Worm (Caenorhabditis elegans) whole organism, young adult: ENCODE data around the gene dpy-6.

ENCODE experiments used
- B0019.2 ChIP-seq: fragments of 200-800 bp; sonication (Bioruptor generic); conservative IDR thresholded peaks from 2 replicates; pipeline ENCODE4 v1.3.6; 2022; ENCODE audit warnings: missing genetic modification reagents, missing genetic modification characterization, missing compliant biosample characterization
- B0261.1 ChIP-seq: sonication (generic microtip); optimal IDR thresholded peaks from 2 replicates; lab custom pipeline; 2016; ENCODE audit warnings: mild to moderate bottlenecking, missing genetic modification characterization, moderate library complexity, missing compliant biosample characterization
- F10E7.11 ChIP-seq: sonication (generic microtip); optimal IDR thresholded peaks from 2 replicates; lab custom pipeline; 2017; ENCODE audit warnings: mild to moderate bottlenecking, missing genetic modification characterization, moderate library complexity, missing compliant biosample characterization
- F22D6.2 ChIP-seq: sonication (generic microtip); optimal IDR thresholded peaks from 2 replicates; lab custom pipeline; 2016; ENCODE audit warnings: mild to moderate bottlenecking, missing genetic modification characterization, missing compliant biosample characterization
- F39B2.1 ChIP-seq: fragments of 200-800 bp; sonication (Bioruptor generic); IDR thresholded peaks from 2 replicates; pipeline ENCODE4 v1.3.6; 2022; ENCODE audit warnings: missing genetic modification reagents, missing genetic modification characterization, missing compliant biosample characterization
- F49E8.2 ChIP-seq: sonication (generic microtip); optimal IDR thresholded peaks from 3 replicates; lab custom pipeline; 2017; ENCODE audit warnings: missing genetic modification characterization, mild to moderate bottlenecking, missing compliant biosample characterization, antibody characterized with exemption, moderate library complexity; ENCODE audit not compliant: insufficient read depth
- K12H6.12 ChIP-seq: fragments of 200-800 bp; sonication (Bioruptor generic); optimal IDR thresholded peaks from 2 replicates; lab custom pipeline; 2018; ENCODE audit warnings: mild to moderate bottlenecking, missing genetic modification characterization, missing compliant biosample characterization
- aptf-2 ChIP-seq: fragments of 200-800 bp; sonication (Bioruptor generic); conservative IDR thresholded peaks from 2 replicates; pipeline ENCODE4 v1.3.6; 2022; ENCODE audit warnings: missing genetic modification reagents, missing genetic modification characterization, missing compliant biosample characterization
- aptf-3 ChIP-seq: fragments of 200-800 bp; sonication (Bioruptor generic); IDR thresholded peaks from 2 replicates; pipeline ENCODE4 v1.3.6; 2022; ENCODE audit warnings: missing genetic modification characterization, missing compliant biosample characterization
- atf-7 ChIP-seq: sonication (generic microtip); optimal IDR thresholded peaks from 2 replicates; lab custom pipeline; 2017; ENCODE audit warnings: mild to moderate bottlenecking, missing genetic modification characterization, missing compliant biosample characterization
- bed-1 ChIP-seq: fragments of 200-800 bp; sonication (Bioruptor generic); IDR thresholded peaks from 2 replicates; pipeline ENCODE4 v1.3.6; 2022; ENCODE audit warnings: missing genetic modification reagents, missing genetic modification characterization, missing compliant biosample characterization
- bed-2 ChIP-seq: fragments of 200-800 bp; sonication (Bioruptor generic); IDR thresholded peaks from 2 replicates; pipeline ENCODE4 v1.3.6; 2022; ENCODE audit warnings: missing genetic modification reagents, missing genetic modification characterization, missing compliant biosample characterization
- ceh-58 ChIP-seq: fragments of 200-800 bp; sonication (Bioruptor generic); IDR thresholded peaks from 2 replicates; pipeline ENCODE4 v1.3.6; 2022; ENCODE audit warnings: missing genetic modification characterization, missing compliant biosample characterization
- ceh-79 ChIP-seq: sonication (generic microtip); optimal IDR thresholded peaks from 2 replicates; lab custom pipeline; 2017; ENCODE audit warnings: mild to moderate bottlenecking, missing genetic modification characterization, missing compliant biosample characterization
- egl-44 ChIP-seq: fragments of 200-800 bp; sonication (Bioruptor generic); IDR thresholded peaks from 2 replicates; pipeline ENCODE4 v1.3.6; 2022; ENCODE audit warnings: missing genetic modification reagents, missing genetic modification characterization, missing compliant biosample characterization
- ekl-4 ChIP-seq: fragments of 200-800 bp; sonication (Bioruptor generic); IDR thresholded peaks from 2 replicates; pipeline ENCODE4 v1.3.6; 2022; ENCODE audit warnings: missing genetic modification reagents, missing genetic modification characterization, missing compliant biosample characterization
- gei-17 ChIP-seq: fragments of 200-800 bp; sonication (Bioruptor generic); optimal IDR thresholded peaks from 2 replicates; lab custom pipeline; 2018; ENCODE audit warnings: mild to moderate bottlenecking, missing genetic modification characterization, missing compliant biosample characterization
- hlh-12 ChIP-seq: sonication (generic microtip); optimal IDR thresholded peaks from 2 replicates; lab custom pipeline; 2016; ENCODE audit warnings: missing genetic modification characterization, missing compliant biosample characterization
- hlh-26 ChIP-seq: fragments of 200-800 bp; sonication (Bioruptor generic); conservative IDR thresholded peaks from 2 replicates; pipeline ENCODE4 v1.3.6; 2022; ENCODE audit warnings: missing genetic modification reagents, missing genetic modification characterization, missing compliant biosample characterization
- hmg-1.2 ChIP-seq: fragments of 200-800 bp; sonication (Bioruptor generic); IDR thresholded peaks from 2 replicates; pipeline ENCODE4 v1.3.6; 2022; ENCODE audit warnings: missing genetic modification reagents, missing genetic modification characterization, missing compliant biosample characterization
- hsf-1 ChIP-seq: fragments of 200-800 bp; sonication (Bioruptor generic); IDR thresholded peaks from 2 replicates; pipeline ENCODE4 v1.3.6; 2022; ENCODE audit warnings: missing genetic modification reagents, missing genetic modification characterization, missing compliant biosample characterization
- lin-26 ChIP-seq: fragments of 200-800 bp; sonication (Bioruptor generic); IDR thresholded peaks from 2 replicates; pipeline ENCODE4 v1.3.6; 2022; ENCODE audit warnings: missing genetic modification reagents, missing genetic modification characterization, missing compliant biosample characterization
- lin-40 ChIP-seq: sonication (generic microtip); optimal IDR thresholded peaks from 2 replicates; lab custom pipeline; 2016; ENCODE audit warnings: missing genetic modification characterization, mild to moderate bottlenecking, missing compliant biosample characterization, missing genotype, missing genetic modification reagents
- madf-8 ChIP-seq: fragments of 200-800 bp; sonication (Bioruptor generic); conservative IDR thresholded peaks from 2 replicates; pipeline ENCODE4 v1.3.6; 2022; ENCODE audit warnings: missing genetic modification reagents, missing genetic modification characterization, missing compliant biosample characterization
- nfya-2 ChIP-seq: fragments of 200-800 bp; sonication (Bioruptor generic); IDR thresholded peaks from 2 replicates; pipeline ENCODE4 v1.3.6; 2022; ENCODE audit warnings: missing genetic modification reagents, missing genetic modification characterization, missing compliant biosample characterization
- nhr-80 ChIP-seq: sonication (generic microtip); optimal IDR thresholded peaks from 2 replicates; lab custom pipeline; 2016; ENCODE audit warnings: missing genetic modification characterization, missing compliant biosample characterization
- pbrm-1 ChIP-seq: fragments of 200-800 bp; sonication (Bioruptor generic); IDR thresholded peaks from 2 replicates; pipeline ENCODE4 v1.3.6; 2022; ENCODE audit warnings: missing genetic modification reagents, missing genetic modification characterization, missing compliant biosample characterization
- snpc-1.3 ChIP-seq: sonication (generic microtip); optimal IDR thresholded peaks from 2 replicates; lab custom pipeline; 2017; ENCODE audit warnings: missing genetic modification characterization, mild to moderate bottlenecking, missing compliant biosample characterization, antibody characterized with exemption, moderate library complexity, missing genotype, missing genetic modification reagents; ENCODE audit not compliant: insufficient read depth
- tbp1 ChIP-seq: fragments of 200-800 bp; sonication (Bioruptor generic); optimal IDR thresholded peaks from 2 replicates; lab custom pipeline; 2018; ENCODE audit warnings: mild to moderate bottlenecking, missing genetic modification characterization, missing compliant biosample characterization
- zfh-2 ChIP-seq: fragments of 200-800 bp; sonication (Bioruptor generic); conservative IDR thresholded peaks from 2 replicates; pipeline ENCODE4 v1.3.6; 2022; ENCODE audit warnings: missing genetic modification reagents, missing genetic modification characterization, missing compliant biosample characterization
- ztf-18 ChIP-seq: sonication (generic microtip); optimal IDR thresholded peaks from 2 replicates; lab custom pipeline; 2016; ENCODE audit warnings: missing genotype, mild to moderate bottlenecking, missing genetic modification characterization, missing compliant biosample characterization
- ztf-26 ChIP-seq: sonication (generic microtip); optimal IDR thresholded peaks from 2 replicates; lab custom pipeline; 2017; ENCODE audit warnings: missing genetic modification characterization, missing compliant biosample characterization
- ztf-28 ChIP-seq: fragments of 200-800 bp; sonication (Bioruptor generic); IDR thresholded peaks from 2 replicates; pipeline ENCODE4 v1.3.6; 2022; ENCODE audit warnings: missing genetic modification reagents, missing genetic modification characterization, missing compliant biosample characterization
- ztf-6 ChIP-seq: fragments of 200-800 bp; sonication (Bioruptor generic); IDR thresholded peaks from 2 replicates; pipeline ENCODE4 v1.3.6; 2022; ENCODE audit warnings: missing genetic modification reagents, missing genetic modification characterization, missing compliant biosample characterization

Gene dpy-6

DNA sequence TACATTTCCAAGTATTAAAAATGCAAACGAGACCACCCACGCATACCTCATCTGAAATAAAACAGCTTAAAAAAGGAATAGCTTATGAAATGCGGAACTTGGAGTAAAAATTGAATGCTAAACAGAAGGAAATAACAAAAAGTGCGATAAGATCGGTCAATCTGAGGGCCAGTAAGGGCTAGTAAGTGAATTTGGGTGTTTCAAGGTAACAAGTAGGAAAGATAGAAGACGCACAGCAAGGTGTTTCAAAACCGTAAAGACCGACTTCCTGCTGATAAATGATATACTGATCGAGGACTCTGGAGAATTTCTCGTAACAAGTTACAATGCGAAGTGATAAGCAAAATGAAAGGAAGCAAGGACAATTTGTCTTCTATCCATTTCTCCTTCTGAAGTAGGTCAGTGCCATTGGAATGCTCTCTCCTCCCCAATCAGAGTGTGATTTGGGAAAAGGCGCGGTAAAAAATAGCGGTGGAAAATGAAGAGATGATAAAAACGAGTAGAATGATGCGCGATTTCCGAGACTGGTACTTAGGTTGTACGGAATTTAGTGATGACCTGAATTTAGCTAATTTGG is at the start of gene dpy-6:
Gene dpy-6, minus strand, starts transcription at position 51 of the 577 bp plus-strand sequence.
- TF ChIP-seq snpc-1.3 (tag; lab: Kevin White, UChicago) (no peak), F39B2.1 (GFP tag; lab: Robert Waterston, UW) (no peak), ztf-28 (GFP tag; lab: Robert Waterston, UW) (no peak), ztf-26 (tag; lab: Kevin White, UChicago) (no peak), zfh-2 (GFP tag; lab: Robert Waterston, UW) (no peak), pbrm-1 (no peak), aptf-2 (GFP tag; lab: Robert Waterston, UW) (no peak), tbp1 (GFP tag; lab: Kevin White, UChicago) (no peak), ceh-79 (tag; lab: Kevin White, UChicago) (no peak), hlh-12 (tag; lab: Kevin White, UChicago) (no peak), ztf-6 (GFP tag; lab: Robert Waterston, UW) (no peak), B0261.1 (tag; lab: Kevin White, UChicago) (no peak), bed-2 (GFP tag; lab: Robert Waterston, UW) (no peak)

DNA sequence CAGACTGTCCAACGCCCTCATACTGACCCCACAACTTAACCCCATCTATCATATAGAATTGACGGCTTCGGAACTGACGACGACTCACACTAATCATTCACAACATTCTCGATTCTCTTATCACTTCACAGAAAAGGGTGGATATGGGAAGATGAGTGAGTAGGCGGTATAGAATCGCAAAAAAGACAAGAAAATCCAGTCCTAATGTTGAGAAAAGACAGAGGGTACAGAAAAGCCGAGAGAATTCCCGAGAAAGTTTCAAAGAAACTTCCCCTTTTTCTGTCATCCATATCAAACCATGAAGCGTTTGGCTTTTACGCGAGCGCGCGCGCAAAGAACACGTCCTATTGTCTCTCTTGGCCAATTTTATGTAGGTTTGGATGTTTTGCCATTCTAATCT is 48.8 kb upstream of the dpy-6 start:
- TF ChIP-seq nhr-80 (tag; lab: Kevin White, UChicago) (no peak), hlh-26 (GFP tag; lab: Robert Waterston, UW) (no peak), F10E7.11 (tag; lab: Kevin White, UChicago) (no peak), bed-1 (GFP tag; lab: Robert Waterston, UW) (no peak), B0019.2 (GFP tag; lab: Robert Waterston, UW) (no peak), hsf-1 (GFP tag; lab: Robert Waterston, UW) (no peak), ztf-18 (tag; lab: Kevin White, UChicago) (no peak), K12H6.12 (tag; lab: Kevin White, UChicago) (no peak), aptf-3 (GFP tag; lab: Robert Waterston, UW) (no peak)

DNA sequence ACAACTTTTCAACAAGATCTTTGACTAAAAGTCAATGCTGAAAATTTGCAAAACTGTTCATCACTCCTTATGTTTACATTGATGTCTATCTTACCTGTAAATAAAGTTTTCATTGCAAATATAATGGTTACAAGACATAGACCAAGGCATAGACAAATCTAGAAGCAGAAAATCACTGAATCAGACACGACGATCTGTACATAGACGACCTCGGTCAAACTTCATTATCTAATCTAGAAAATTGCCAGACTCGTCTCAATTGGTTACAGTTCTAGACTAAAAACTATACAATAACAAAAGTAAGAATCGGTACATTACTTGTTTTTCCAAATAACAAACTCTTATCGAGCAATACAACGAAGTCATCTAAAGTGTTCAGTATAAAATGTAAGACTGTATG is 45.5 kb upstream of the dpy-6 start, which contains the start of gene grd-4:
Gene grd-4, plus strand, starts transcription at position 301 of the 400 bp plus-strand sequence.
- TF ChIP-seq zfh-2 (GFP tag; lab: Robert Waterston, UW) = no peak
- no peak for TF ChIP-seq F10E7.11 (tag; lab: Kevin White, UChicago)
- TF ChIP-seq gei-17 = no peak
- no peak for TF ChIP-seq F22D6.2 (tag; lab: Kevin White, UChicago)
- no peak for TF ChIP-seq madf-8 (GFP tag; lab: Robert Waterston, UW)
- no peak for TF ChIP-seq hmg-1.2
- no peak for TF ChIP-seq ztf-28 (GFP tag; lab: Robert Waterston, UW)
- TF ChIP-seq lin-40 (tag; lab: Kevin White, UChicago) = no peak
- no peak for TF ChIP-seq F49E8.2 (tag; lab: Kevin White, UChicago)
- no peak for TF ChIP-seq hlh-12 (tag; lab: Kevin White, UChicago)
- no peak for TF ChIP-seq ceh-58 (GFP tag; lab: Robert Waterston, UW)
- no peak for TF ChIP-seq B0019.2 (GFP tag; lab: Robert Waterston, UW)
- no peak for TF ChIP-seq bed-2 (GFP tag; lab: Robert Waterston, UW)

DNA sequence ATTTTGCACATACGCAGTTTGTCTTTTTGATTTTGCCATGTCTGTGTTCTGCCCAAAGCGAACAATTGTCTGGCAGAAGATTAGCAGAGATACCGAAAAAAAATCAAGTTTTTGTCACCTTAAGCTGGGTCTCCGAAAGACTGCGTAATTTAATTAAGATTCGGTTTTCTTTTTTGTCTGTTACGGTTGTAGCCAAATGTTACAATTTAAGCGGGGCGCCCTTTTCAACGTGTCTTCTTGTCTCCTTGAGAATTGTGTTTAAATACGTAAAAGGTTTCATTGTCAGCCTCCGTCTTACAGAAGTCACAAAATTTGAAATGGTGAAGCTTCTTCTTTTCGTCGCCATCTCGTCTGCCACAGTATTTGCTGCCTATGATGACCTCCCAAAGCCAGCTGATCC is 44.3 kb upstream of the dpy-6 start, which contains the start of gene grd-14:
Gene grd-14, plus strand, starts transcription at position 301 of the 400 bp plus-strand sequence.
- TF ChIP-seq ekl-4 (GFP tag; lab: Robert Waterston, UW) (no peak), nfya-2 (GFP tag; lab: Robert Waterston, UW) (no peak), lin-26 (GFP tag; lab: Robert Waterston, UW) (no peak), egl-44 (no peak), atf-7 (tag; lab: Kevin White, UChicago) (no peak)
